Worm (Caenorhabditis elegans) whole organism, L4 larva: ENCODE data around the gene Y54G2A.15.

Experiments
- F26F4.8 ChIP-seq: fragments of 200-800 bp; sonication (Bioruptor generic); conservative IDR thresholded peaks from 2 replicates; pipeline ENCODE4 v1.3.6; 2022; ENCODE audit warnings: missing genetic modification characterization, missing compliant biosample characterization
- T26A8.4 ChIP-seq: fragments of 200-800 bp; sonication (Bioruptor generic); IDR thresholded peaks from 2 replicates; pipeline ENCODE4 v1.3.6; 2022; ENCODE audit warnings: missing genetic modification characterization, missing compliant biosample characterization
- Y105C5A.15 ChIP-seq: fragments of 200-800 bp; sonication (Bioruptor generic); IDR thresholded peaks from 2 replicates; pipeline ENCODE4 v1.3.6; 2022; ENCODE audit warnings: missing genetic modification characterization, missing compliant biosample characterization
- Y5F2A.4 ChIP-seq: fragments of 200-800 bp; sonication (Bioruptor generic); optimal IDR thresholded peaks from 2 replicates; lab custom pipeline; 2018; ENCODE audit warnings: mild to moderate bottlenecking, missing genetic modification characterization, missing compliant biosample characterization
- ceh-20 ChIP-seq: fragments of 200-800 bp; sonication (Bioruptor generic); IDR thresholded peaks from 2 replicates; pipeline ENCODE4 v1.3.6; 2022; ENCODE audit warnings: missing genetic modification reagents, missing genetic modification characterization, missing compliant biosample characterization
- ceh-28 ChIP-seq: fragments of 150-350 bp; optimal IDR thresholded peaks from 2 replicates; lab custom pipeline; 2014; ENCODE audit warnings: missing biosample characterization, missing genetic modification reagents, missing genetic modification characterization
- ceh-32 ChIP-seq: sonication (generic microtip); optimal IDR thresholded peaks from 2 replicates; lab custom pipeline; 2016; ENCODE audit warnings: mild to moderate bottlenecking, missing genetic modification characterization, missing compliant biosample characterization; ENCODE audit not compliant: poor library complexity
- cey-2 ChIP-seq: sonication (generic microtip); optimal IDR thresholded peaks from 3 replicates; lab custom pipeline; 2017; ENCODE audit warnings: missing genetic modification characterization, mild to moderate bottlenecking, missing compliant biosample characterization, antibody characterized with exemption, borderline replicate concordance; ENCODE audit not compliant: insufficient read depth
- daf-16 ChIP-seq, 3 experiments: sonication (generic microtip); optimal IDR thresholded peaks; 2 replicates each; lab custom pipeline; 2016 to 2017; ENCODE audit warnings: missing genetic modification characterization in 3 of 3, missing genetic modification reagents in 3 of 3, mild to moderate bottlenecking in 2 of 3, missing compliant biosample characterization in 2 of 3, missing biosample characterization in 1 of 3, moderate library complexity in 1 of 3
- daf-19 ChIP-seq: fragments of 200-800 bp; sonication (Bioruptor generic); conservative IDR thresholded peaks from 2 replicates; pipeline ENCODE4 v1.3.6; 2022; ENCODE audit warnings: missing genetic modification characterization, missing compliant biosample characterization
- dmd-6 ChIP-seq: fragments of 200-800 bp; sonication (Bioruptor generic); IDR thresholded peaks from 2 replicates; pipeline ENCODE4 v1.3.6; 2022; ENCODE audit warnings: missing genetic modification reagents, missing genetic modification characterization, missing compliant biosample characterization
- dmd-8 ChIP-seq: fragments of 200-800 bp; sonication (Bioruptor generic); IDR thresholded peaks from 2 replicates; pipeline ENCODE4 v1.3.6; 2022; ENCODE audit warnings: missing genetic modification characterization, missing compliant biosample characterization
- dmd-9 ChIP-seq: fragments of 200-800 bp; sonication (Bioruptor generic); IDR thresholded peaks from 2 replicates; pipeline ENCODE4 v1.3.6; 2022; ENCODE audit warnings: missing genetic modification reagents, missing genetic modification characterization, missing compliant biosample characterization
- dve-1 ChIP-seq: sonication (generic microtip); optimal IDR thresholded peaks from 2 replicates; lab custom pipeline; 2017; ENCODE audit warnings: antibody characterized with exemption, mild to moderate bottlenecking, missing genetic modification characterization, missing compliant biosample characterization; ENCODE audit not compliant: insufficient read depth
- egl-43 ChIP-seq: fragments of 200-800 bp; sonication (Bioruptor generic); IDR thresholded peaks from 2 replicates; pipeline ENCODE4 v1.3.6; 2022; ENCODE audit warnings: missing genetic modification reagents, missing genetic modification characterization, missing compliant biosample characterization
- fos-1 ChIP-seq: fragments of 150-350 bp; optimal IDR thresholded peaks from 2 replicates; lab custom pipeline; 2014; ENCODE audit warnings: missing biosample characterization, missing genetic modification characterization
- hlh-11 ChIP-seq: fragments of 200-800 bp; sonication (Bioruptor generic); optimal IDR thresholded peaks from 2 replicates; lab custom pipeline; 2018; ENCODE audit warnings: mild to moderate bottlenecking, missing genetic modification characterization, missing compliant biosample characterization
- jun-1 ChIP-seq: fragments of 150-350 bp; optimal IDR thresholded peaks from 2 replicates; lab custom pipeline; 2014; ENCODE audit warnings: missing biosample characterization, missing genetic modification reagents, missing genetic modification characterization
- lin-1 ChIP-seq: fragments of 200-800 bp; sonication (Bioruptor generic); IDR thresholded peaks from 2 replicates; pipeline ENCODE4 v1.3.6; 2022; ENCODE audit warnings: missing genetic modification reagents, missing genetic modification characterization, missing compliant biosample characterization
- lin-15B ChIP-seq: fragments of 150-350 bp; sonication (generic microtip); optimal IDR thresholded peaks from 3 replicates; lab custom pipeline; 2014; ENCODE audit warnings: missing biosample characterization, missing genetic modification characterization
- lin-38 ChIP-seq: fragments of 200-800 bp; sonication (Bioruptor generic); IDR thresholded peaks from 2 replicates; pipeline ENCODE4 v1.3.6; 2022; ENCODE audit warnings: missing genetic modification reagents, missing genetic modification characterization, missing compliant biosample characterization
- madf-9 ChIP-seq: fragments of 200-800 bp; sonication (Bioruptor generic); conservative IDR thresholded peaks from 2 replicates; pipeline ENCODE4 v1.3.6; 2022; ENCODE audit warnings: missing genetic modification reagents, missing genetic modification characterization, missing compliant biosample characterization
- mdl-1 ChIP-seq, 2 experiments: fragments of 150-350 bp in 1 of 2; sonication (generic microtip) in 1 of 2; optimal IDR thresholded peaks; 2 replicates each; lab custom pipeline; 2014 to 2017; ENCODE audit warnings: missing biosample characterization in 2 of 2, missing genetic modification characterization in 2 of 2
- mdt-29 ChIP-seq: fragments of 200-800 bp; sonication (Bioruptor generic); IDR thresholded peaks from 2 replicates; pipeline ENCODE4 v1.3.6; 2022; ENCODE audit warnings: missing genetic modification reagents, missing genetic modification characterization, missing compliant biosample characterization
- mep-1 ChIP-seq: fragments of 150-350 bp; sonication (generic microtip); optimal IDR thresholded peaks from 3 replicates; lab custom pipeline; 2014; ENCODE audit warnings: missing biosample characterization, missing genetic modification characterization
- mxl-2 ChIP-seq: fragments of 200-800 bp; sonication (Bioruptor generic); conservative IDR thresholded peaks from 2 replicates; pipeline ENCODE4 v1.3.6; 2022; ENCODE audit warnings: missing genetic modification reagents, missing genetic modification characterization, missing compliant biosample characterization
- nhr-10 ChIP-seq: fragments of 150-350 bp; optimal IDR thresholded peaks from 2 replicates; lab custom pipeline; 2014; ENCODE audit warnings: missing biosample characterization, missing genetic modification characterization
- nhr-102 ChIP-seq: sonication (generic microtip); optimal IDR thresholded peaks from 2 replicates; lab custom pipeline; 2016; ENCODE audit warnings: mild to moderate bottlenecking, missing genetic modification characterization, moderate library complexity, missing compliant biosample characterization
- nhr-11 ChIP-seq: fragments of 150-350 bp; optimal IDR thresholded peaks from 2 replicates; lab custom pipeline; 2014; ENCODE audit warnings: missing biosample characterization, missing genetic modification characterization
- nhr-28 ChIP-seq: fragments of 150-350 bp; optimal IDR thresholded peaks from 2 replicates; lab custom pipeline; 2014; ENCODE audit warnings: missing biosample characterization, missing genetic modification characterization
- nhr-48 ChIP-seq: sonication (generic microtip); optimal IDR thresholded peaks from 2 replicates; lab custom pipeline; 2016; ENCODE audit warnings: mild to moderate bottlenecking, missing genetic modification characterization, missing compliant biosample characterization
- nhr-77 ChIP-seq: fragments of 150-350 bp; optimal IDR thresholded peaks from 2 replicates; lab custom pipeline; 2014; ENCODE audit warnings: missing biosample characterization, missing genetic modification characterization
- php-3 ChIP-seq: fragments of 200-800 bp; sonication (Bioruptor generic); IDR thresholded peaks from 2 replicates; pipeline ENCODE4 v1.3.6; 2022; ENCODE audit warnings: missing genetic modification reagents, missing genetic modification characterization, missing compliant biosample characterization
- pqm-1 ChIP-seq: sonication (generic microtip); optimal IDR thresholded peaks from 2 replicates; lab custom pipeline; 2017; ENCODE audit warnings: missing biosample characterization, missing genetic modification characterization
- rbr-2 ChIP-seq: sonication (generic microtip); optimal IDR thresholded peaks from 2 replicates; lab custom pipeline; 2016; ENCODE audit warnings: missing genotype, missing genetic modification characterization, missing compliant biosample characterization
- sdz-12 ChIP-seq: fragments of 200-800 bp; sonication (Bioruptor generic); optimal IDR thresholded peaks from 2 replicates; lab custom pipeline; 2018; ENCODE audit warnings: mild to moderate bottlenecking, missing genetic modification characterization, missing compliant biosample characterization
- set-16 ChIP-seq: fragments of 200-800 bp; sonication (Bioruptor generic); IDR thresholded peaks from 2 replicates; pipeline ENCODE4 v1.3.6; 2022; ENCODE audit warnings: missing genetic modification reagents, missing genetic modification characterization, missing compliant biosample characterization
- skn-1 ChIP-seq: fragments of 150-350 bp; optimal IDR thresholded peaks from 2 replicates; lab custom pipeline; 2014; ENCODE audit warnings: missing biosample characterization, missing genetic modification characterization
- snpc-4 ChIP-seq: fragments of 150-350 bp; optimal IDR thresholded peaks from 2 replicates; lab custom pipeline; 2014; ENCODE audit warnings: missing biosample characterization, missing genetic modification characterization
- tag-97 ChIP-seq: fragments of 200-800 bp; sonication (Bioruptor generic); IDR thresholded peaks from 2 replicates; pipeline ENCODE4 v1.3.6; 2022; ENCODE audit warnings: missing genetic modification characterization, missing compliant biosample characterization
- tra-1 ChIP-seq: fragments of 200-800 bp; sonication (Bioruptor generic); IDR thresholded peaks from 2 replicates; pipeline ENCODE4 v1.3.6; 2022; ENCODE audit warnings: missing genetic modification reagents, missing genetic modification characterization, missing compliant biosample characterization
- unc-62 ChIP-seq, 3 experiments: fragments of 150-350 bp in 1 of 3; sonication (generic microtip); optimal IDR thresholded peaks in 2 of 3; peaks in 1 of 3; 1 replicate in 1 of 3; 2 replicates in 2 of 3; lab custom pipeline; 2014 to 2017; ENCODE audit warnings: missing biosample characterization in 3 of 3, missing genetic modification characterization in 3 of 3, missing genetic modification reagents in 3 of 3, missing genotype in 1 of 3
- vab-7 ChIP-seq: fragments of 200-800 bp; sonication (Bioruptor generic); IDR thresholded peaks from 2 replicates; pipeline ENCODE4 v1.3.6; 2022; ENCODE audit warnings: missing genetic modification reagents, missing genetic modification characterization, missing compliant biosample characterization
- zfp-3 ChIP-seq: fragments of 200-800 bp; sonication (Bioruptor generic); conservative IDR thresholded peaks from 2 replicates; pipeline ENCODE4 v1.3.6; 2022; ENCODE audit warnings: missing genetic modification reagents, missing genetic modification characterization, missing compliant biosample characterization

Y54G2A.15 gene

ce11 chrIV:2841260-2841659, 2.5 kb downstream of the Y54G2A.15 start, which contains the start of gene clec-83:
TSS of gene clec-83 (minus strand) at chrIV:2841472.
- TF ChIP-seq php-3: peak; percentile 37; the same call in 1 of the 2 replicates
- peak; percentile 19 for TF ChIP-seq nhr-77 (tag; lab: Kevin White, UChicago)
- peak; percentile 82 for TF ChIP-seq nhr-28 (tag; lab: Kevin White, UChicago)
- TF ChIP-seq Y105C5A.15: no peak
- no peak for TF ChIP-seq daf-16 (GFP tag; optimal IDR thresholded peaks at IDR 0.05; lab: Kevin White, UChicago)
- TF ChIP-seq daf-16 (tag; optimal IDR thresholded peaks at IDR 0.05; lab: Kevin White, UChicago): peak; percentile 45
- TF ChIP-seq pqm-1 (tag; lab: Kevin White, UChicago): peak; percentile 58
- TF ChIP-seq T26A8.4: no peak
- TF ChIP-seq hlh-11 (tag; lab: Kevin White, UChicago): peak; percentile 11
- TF ChIP-seq dve-1 (tag; lab: Kevin White, UChicago): peak; percentile 29
- no peak for TF ChIP-seq cey-2 (tag; lab: Kevin White, UChicago)
- no peak for TF ChIP-seq fos-1 (tag; lab: Kevin White, UChicago)
- no peak for TF ChIP-seq mxl-2 (GFP tag; lab: Robert Waterston, UW)
- TF ChIP-seq nhr-102 (tag; lab: Kevin White, UChicago): no peak
- TF ChIP-seq zfp-3 (GFP tag; lab: Robert Waterston, UW): no peak
- no peak for TF ChIP-seq mep-1 (tag; lab: Kevin White, UChicago)
- TF ChIP-seq dmd-6 (GFP tag; lab: Robert Waterston, UW): peak; percentile 55
- no peak for TF ChIP-seq lin-15B (tag; lab: Kevin White, UChicago)

ce11 chrIV:2838308-2838707, 5.5 kb downstream of the Y54G2A.15 start, which contains the start of gene Y54G2A.7:
TSS of gene Y54G2A.7 (plus strand) at chrIV:2838608.
- TF ChIP-seq nhr-28 (tag; lab: Kevin White, UChicago) (peak; percentile 65), vab-7 (GFP tag; lab: Robert Waterston, UW) (no peak), dmd-9 (GFP tag; lab: Robert Waterston, UW) (no peak), madf-9 (no peak), daf-16 (GFP tag; optimal IDR thresholded peaks at IDR 0.05; lab: Kevin White, UChicago) (no peak), daf-16 (tag; optimal IDR thresholded peaks at IDR 0.05; lab: Kevin White, UChicago) (peak; percentile 27), lin-38 (no peak), nhr-10 (tag; lab: Kevin White, UChicago) (no peak), set-16 (GFP tag; lab: Robert Waterston, UW) (no peak), Y5F2A.4 (GFP tag; lab: Kevin White, UChicago) (no peak), daf-19 (no peak)
- TF ChIP-seq, all 104 proteins: peak for 2

- TF ChIP-seq ceh-20 (no peak), daf-16 (GFP tag; optimal IDR thresholded peaks at IDR 0.05; lab: Kevin White, UChicago) (no peak), daf-16 (tag; optimal IDR thresholded peaks at IDR 0.05; lab: Kevin White, UChicago) (peak; percentile 27), set-16 (GFP tag; lab: Robert Waterston, UW) (no peak)
- TF ChIP-seq, all 104 proteins: peak for 1
These were observed 8.4 kb downstream of the Y54G2A.15 start, which contains the start of gene clec-82 for ce11 chrIV:2835364-2835763. TSS of gene clec-82 (plus strand) at chrIV:2835664.

ce11 chrIV:2834516-2834915, 9.3 kb downstream of the Y54G2A.15 start, which contains the start of gene pudl-2:
TSS of gene pudl-2 (plus strand) at chrIV:2834816.
- no peak for TF ChIP-seq madf-9
- TF ChIP-seq egl-43 (GFP tag; lab: Robert Waterston, UW): no peak
- no peak for TF ChIP-seq unc-62 (GFP tag; optimal IDR thresholded peaks at IDR 0.05 in 1 of 2; lab: Kevin White, UChicago)
- TF ChIP-seq unc-62 (tag; optimal IDR thresholded peaks at IDR 0.05; lab: Kevin White, UChicago): no peak
- TF ChIP-seq ceh-32 (tag; lab: Kevin White, UChicago): no peak
- no peak for TF ChIP-seq mdt-29 (GFP tag; lab: Robert Waterston, UW)
- TF ChIP-seq nhr-11 (tag; lab: Kevin White, UChicago): no peak
- no peak for TF ChIP-seq hlh-11 (tag; lab: Kevin White, UChicago)
- no peak for TF ChIP-seq sdz-12 (GFP tag; lab: Kevin White, UChicago)
- no peak for TF ChIP-seq ceh-28
- no peak for TF ChIP-seq rbr-2
- TF ChIP-seq jun-1 (tag; lab: Kevin White, UChicago): no peak
- TF ChIP-seq skn-1: no peak
- TF ChIP-seq tra-1 (GFP tag; lab: Robert Waterston, UW): no peak
- no peak for TF ChIP-seq lin-1 (GFP tag; lab: Robert Waterston, UW)
- no peak for TF ChIP-seq nhr-48 (tag; lab: Kevin White, UChicago)
- no peak for TF ChIP-seq F26F4.8 (GFP tag; lab: Robert Waterston, UW)
- no peak for TF ChIP-seq mdl-1 (tag; optimal IDR thresholded peaks at IDR 0.05; lab: Kevin White, UChicago)
- TF ChIP-seq snpc-4 (tag; lab: Kevin White, UChicago): no peak
- TF ChIP-seq dmd-8: no peak
- no peak for TF ChIP-seq tag-97 (GFP tag; lab: Robert Waterston, UW)
